Fruit fly (Drosophila melanogaster) S2 (cell line): ENCODE measurements around the gene CG6324.

Experiments
- CG8478 ChIP-seq: fragments of >200 bp; optimal IDR thresholded peaks from 2 replicates; lab custom pipeline; 2018
- CTCF ChIP-seq, 2 experiments: fragments of >200 bp; optimal IDR thresholded peaks; 2 replicates each; lab custom pipeline; 2018

The CG6324 gene

DNA sequence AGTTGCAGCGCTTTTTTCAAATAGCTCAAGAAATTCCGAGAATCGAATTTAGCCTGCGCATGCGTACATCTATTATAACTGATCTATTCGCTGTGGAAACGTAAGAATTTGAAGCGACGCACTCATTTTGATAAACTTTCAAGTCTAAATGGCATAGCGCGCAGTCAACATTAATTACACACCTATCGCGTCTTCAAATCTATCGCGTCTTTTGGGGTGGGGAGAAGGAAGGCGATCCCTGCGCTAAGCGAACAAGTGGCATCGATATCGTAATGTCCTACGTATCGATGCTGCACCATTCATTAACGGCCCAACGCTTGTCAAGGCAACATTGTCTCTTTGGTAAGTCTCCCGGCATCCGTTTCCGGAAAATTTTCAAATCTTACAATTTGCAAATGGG is at the start of gene CG6324:
CG6324 (plus strand) TSS at position 301 of the 400 bp plus-strand sequence.
- TF ChIP-seq CG8478 (no peak), CTCF (optimal IDR thresholded peaks at IDR 0.05; lab: Kevin White, UChicago) (no peak)

- TF ChIP-seq CTCF (optimal IDR thresholded peaks at IDR 0.05; lab: Kevin White, UChicago) (no peak), CG8478 (no peak)
Measured at dm6 chrX:15441245-15441644, 34.6 kb upstream of the CG6324 start, which contains the start of gene Cngl. TSS of gene Cngl (minus strand) at chrX:15441252.

DNA sequence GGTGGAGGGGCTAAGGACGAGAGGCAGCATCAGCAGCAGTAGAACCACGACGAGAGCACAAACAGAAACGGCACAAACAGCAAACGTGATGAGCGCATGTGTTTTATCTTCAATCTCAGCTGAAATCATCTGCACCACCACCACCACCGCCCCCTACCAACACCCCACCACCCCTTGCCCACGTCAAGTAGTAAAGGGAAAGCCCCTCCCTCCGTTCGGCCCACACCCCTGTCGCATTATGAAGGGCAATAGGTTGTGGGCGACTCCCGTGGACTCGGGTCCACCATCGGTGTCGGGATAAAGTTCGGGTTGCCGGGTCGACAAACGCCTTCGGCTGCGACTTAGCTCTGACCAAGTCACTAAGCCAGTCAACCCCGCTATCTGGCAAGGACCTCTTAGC is 32.4 kb upstream of the CG6324 start:
- TF ChIP-seq CTCF (optimal IDR thresholded peaks at IDR 0.05; lab: Kevin White, UChicago) (no peak), CG8478 (no peak)

DNA sequence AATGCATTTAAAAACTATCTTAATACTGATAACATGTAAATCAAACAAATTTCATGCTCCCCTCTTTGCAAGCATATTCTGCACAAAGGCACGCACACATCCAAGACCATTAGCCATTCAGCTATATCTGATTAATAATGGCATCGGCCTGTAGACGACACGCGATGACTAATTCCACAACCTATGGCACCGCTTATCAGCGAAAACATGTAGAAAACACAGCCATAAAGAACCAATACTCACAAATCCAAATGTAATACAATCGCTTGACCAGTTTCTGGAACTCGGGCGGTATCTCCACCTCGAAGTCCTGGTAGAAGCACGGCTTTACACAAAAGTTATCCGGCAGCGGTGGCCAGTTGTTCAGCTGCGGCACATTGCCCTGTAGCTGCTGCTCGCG is 27.8 kb upstream of the CG6324 start:
- no peak for TF ChIP-seq CG8478
- TF ChIP-seq CTCF (optimal IDR thresholded peaks at IDR 0.05; lab: Kevin White, UChicago) = no peak

DNA sequence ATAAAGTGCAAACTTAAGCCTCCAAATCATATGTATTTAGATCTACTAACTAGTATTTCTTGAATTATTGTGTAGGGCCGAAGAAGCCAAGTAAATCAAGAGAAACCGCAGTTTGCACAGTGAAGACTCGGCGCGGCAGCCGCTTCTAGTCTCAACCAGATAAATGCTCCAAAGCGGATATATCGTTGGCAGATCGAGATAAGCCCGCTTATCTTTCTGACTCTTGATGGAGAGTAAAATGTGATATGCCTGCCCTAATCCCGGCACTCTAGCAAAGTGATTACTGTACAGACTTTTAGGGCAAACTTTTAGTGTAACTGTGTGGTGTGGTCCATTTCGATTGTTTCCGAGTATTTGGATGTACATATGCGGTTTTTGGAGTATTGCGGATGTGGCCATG is 27.1 kb upstream of the CG6324 start:
- TF ChIP-seq CTCF (optimal IDR thresholded peaks at IDR 0.05; lab: Kevin White, UChicago) = no peak
- TF ChIP-seq CG8478 = no peak

DNA sequence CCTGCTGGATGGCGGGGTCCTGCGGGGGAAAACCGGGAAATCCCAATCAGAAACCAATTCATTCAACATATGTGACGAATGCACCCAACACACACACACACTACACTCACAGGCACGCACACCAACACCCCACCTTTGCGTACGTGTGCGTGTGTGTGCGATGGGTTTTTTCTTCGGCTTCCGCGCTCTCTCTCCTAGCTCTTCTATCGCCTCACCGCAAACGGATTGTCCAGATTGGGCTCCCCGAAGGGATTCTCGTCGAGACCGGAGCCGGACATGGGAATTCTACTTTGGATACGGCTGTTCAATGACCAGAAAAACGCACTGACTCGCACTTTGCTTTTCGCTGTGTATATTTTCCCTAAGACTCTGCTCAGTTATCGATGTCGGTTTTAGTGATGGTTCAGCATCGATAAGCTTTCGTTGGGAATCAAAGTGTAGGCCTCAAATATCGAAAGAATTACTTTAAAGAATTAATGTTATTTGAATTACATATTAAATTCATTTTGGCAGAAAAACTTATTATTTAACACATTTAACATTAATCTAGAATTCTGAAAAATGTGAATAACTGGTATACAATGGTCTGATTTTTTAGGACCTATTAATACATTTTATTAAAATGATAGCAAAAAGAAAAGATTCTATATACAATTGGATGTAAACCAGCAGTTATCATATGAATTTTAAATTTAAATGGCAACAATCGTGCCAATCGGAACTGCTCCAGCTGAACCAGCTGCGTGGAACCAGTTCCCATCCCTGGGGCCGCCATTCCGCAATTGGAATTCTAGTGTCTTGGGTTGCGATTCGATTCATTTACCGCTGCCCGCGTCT is 26.2 kb upstream of the CG6324 start, which contains the start of the genes Scamp and Ahcy:
Scamp (minus strand) TSS at position 394 of the 837 bp plus-strand sequence.
Ahcy (plus strand) TSS at position 772 of the 837 bp plus-strand sequence.
- TF ChIP-seq CG8478 (no peak), CTCF (optimal IDR thresholded peaks at IDR 0.05; lab: Kevin White, UChicago) (no peak)

DNA sequence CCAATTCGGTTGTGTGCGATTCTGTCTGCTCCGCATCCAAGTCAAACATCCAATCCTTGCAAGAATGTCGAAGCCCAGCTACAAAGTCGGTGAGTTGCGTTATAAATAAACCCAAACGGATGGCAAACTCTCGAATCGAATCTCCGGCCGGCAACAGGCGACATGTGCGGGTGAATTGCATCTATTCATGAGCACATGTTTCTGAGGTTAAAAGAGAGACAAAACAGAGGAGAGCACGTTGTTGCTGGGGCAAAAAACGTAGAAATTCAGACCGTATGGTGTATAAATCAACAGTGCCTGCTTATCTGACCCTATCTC is 25.6 kb upstream of the CG6324 start:
- no peak for TF ChIP-seq CG8478
- no peak for TF ChIP-seq CTCF (optimal IDR thresholded peaks at IDR 0.05; lab: Kevin White, UChicago)

DNA sequence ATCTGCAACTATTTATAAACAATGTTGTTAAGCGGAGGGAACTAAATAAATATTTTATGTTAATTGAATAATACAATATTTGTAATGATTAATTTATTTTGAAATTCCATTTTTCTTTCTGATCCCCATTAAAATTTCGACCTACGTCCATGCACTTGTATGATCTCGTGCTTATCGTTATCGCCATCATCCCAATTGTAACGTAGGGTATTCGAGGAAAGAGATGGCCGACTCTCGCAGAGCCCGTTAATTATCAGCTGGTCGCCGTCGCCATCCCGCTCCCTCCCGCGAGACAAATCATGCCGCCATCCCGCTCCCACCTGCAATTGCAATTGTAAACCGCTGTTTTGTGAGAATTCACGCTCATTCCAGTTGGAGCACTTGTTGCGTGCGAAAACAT is 22.8 kb upstream of the CG6324 start, which contains the start of gene CG11655:
CG11655 (plus strand) TSS at position 351 of the 400 bp plus-strand sequence.
- TF ChIP-seq CG8478 (no peak), CTCF (optimal IDR thresholded peaks at IDR 0.05; lab: Kevin White, UChicago) (no peak)

dm6 chrX:15462436-15462857 is 13.4 kb upstream of the CG6324 start, which contains the start of the genes shtd, CG6294 and CG6299:
TSS of gene shtd (minus strand) at chrX:15462441.
TSS of gene CG6294 (plus strand) at chrX:15462722.
TSS of gene CG6299 (plus strand) at chrX:15462722.
- TF ChIP-seq CG8478 (no peak), CTCF (optimal IDR thresholded peaks at IDR 0.05; lab: Kevin White, UChicago) (peak in 1 of 2 experiments; percentile 23)

DNA sequence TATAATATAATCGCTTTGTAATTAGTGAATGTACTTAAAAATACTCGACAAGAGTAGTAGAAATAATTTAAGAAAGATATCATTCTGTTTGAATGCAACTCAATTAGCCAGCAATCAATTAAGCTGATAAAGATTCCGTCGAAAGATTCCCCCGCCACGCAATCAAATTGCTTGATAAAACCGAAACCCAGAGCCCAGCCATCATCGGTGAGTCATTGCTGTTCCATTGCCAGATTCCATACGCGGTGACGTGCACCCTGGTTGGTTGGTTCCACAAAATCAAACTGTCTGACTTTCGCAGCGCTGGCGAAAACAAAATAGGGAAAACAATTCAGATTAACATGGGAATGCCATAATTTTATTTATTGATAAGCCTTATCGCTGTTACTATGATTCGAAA is 11.4 kb upstream of the CG6324 start:
- TF ChIP-seq CG8478 = no peak
- TF ChIP-seq CTCF (optimal IDR thresholded peaks at IDR 0.05; lab: Kevin White, UChicago) = no peak

- no peak for TF ChIP-seq CG8478
- TF ChIP-seq CTCF (optimal IDR thresholded peaks at IDR 0.05; lab: Kevin White, UChicago) = no peak
Measured at dm6 chrX:15465410-15465809, 10.5 kb upstream of the CG6324 start.

- no peak for TF ChIP-seq CG8478
- TF ChIP-seq CTCF (optimal IDR thresholded peaks at IDR 0.05; lab: Kevin White, UChicago) = no peak
Measured at dm6 chrX:15467402-15467941, 8.4 kb upstream of the CG6324 start, which contains the start of the genes CG15642 and CG15641. TSS of gene CG15642 (minus strand) at chrX:15467757. TSS of gene CG15641 (plus strand) at chrX:15467891.

- TF ChIP-seq CG8478 (no peak), CTCF (optimal IDR thresholded peaks at IDR 0.05; lab: Kevin White, UChicago) (no peak)
Measured at dm6 chrX:15471904-15472303, 4.0 kb upstream of the CG6324 start, which contains the start of the genes Grip128 and Alg14. TSS of gene Grip128 (minus strand) at chrX:15472119. TSS of gene Alg14 (plus strand) at chrX:15472164.

- TF ChIP-seq CTCF (optimal IDR thresholded peaks at IDR 0.05; lab: Kevin White, UChicago) (no peak), CG8478 (no peak)
Measured at dm6 chrX:15475367-15475789, 513 bp upstream of the CG6324 start, which contains the start of gene mh. TSS of gene mh (minus strand) at chrX:15475400.

- TF ChIP-seq CG8478 (no peak), CTCF (optimal IDR thresholded peaks at IDR 0.05; lab: Kevin White, UChicago) (no peak)
Measured at dm6 chrX:15482236-15482660, 6.4 kb downstream of the CG6324 start, which contains the start of gene CG6340. TSS of gene CG6340 (plus strand) at chrX:15482374.
